Worm (Caenorhabditis elegans) whole organism, young adult: ENCODE measurements around the gene C38C3.3.

Experiments used
- B0019.2 ChIP-seq: fragments of 200-800 bp; sonication (Bioruptor generic); conservative IDR thresholded peaks from 2 replicates; pipeline ENCODE4 v1.3.6; 2022; ENCODE audit warnings: missing genetic modification reagents, missing genetic modification characterization, missing compliant biosample characterization
- C17E4.6 ChIP-seq: fragments of 200-800 bp; sonication (Bioruptor generic); IDR thresholded peaks from 2 replicates; pipeline ENCODE4 v1.3.6; 2022; ENCODE audit warnings: missing genetic modification reagents, missing genetic modification characterization, missing compliant biosample characterization
- D2030.7 ChIP-seq: fragments of 200-800 bp; sonication (Bioruptor generic); IDR thresholded peaks from 2 replicates; pipeline ENCODE4 v1.3.6; 2022; ENCODE audit warnings: missing genetic modification reagents, missing genetic modification characterization, missing compliant biosample characterization
- F10E7.11 ChIP-seq: sonication (generic microtip); optimal IDR thresholded peaks from 2 replicates; lab custom pipeline; 2017; ENCODE audit warnings: mild to moderate bottlenecking, missing genetic modification characterization, moderate library complexity, missing compliant biosample characterization
- F52B5.7 ChIP-seq: sonication (generic microtip); optimal IDR thresholded peaks from 2 replicates; lab custom pipeline; 2016; ENCODE audit warnings: mild to moderate bottlenecking, missing genetic modification characterization, missing compliant biosample characterization
- F57A8.1 ChIP-seq: fragments of 200-800 bp; sonication (Bioruptor generic); optimal IDR thresholded peaks from 2 replicates; lab custom pipeline; 2018; ENCODE audit warnings: mild to moderate bottlenecking, missing genetic modification characterization, moderate library complexity, missing compliant biosample characterization
- Y53F4B.3 ChIP-seq: fragments of 200-800 bp; sonication (Bioruptor generic); IDR thresholded peaks from 2 replicates; pipeline ENCODE4 v1.3.6; 2022; ENCODE audit warnings: missing genetic modification reagents, missing genetic modification characterization, missing compliant biosample characterization
- Y56A3A.18 ChIP-seq: fragments of 200-800 bp; sonication (Bioruptor generic); IDR thresholded peaks from 2 replicates; pipeline ENCODE4 v1.3.6; 2022; ENCODE audit warnings: missing genetic modification reagents, missing genetic modification characterization, missing compliant biosample characterization
- Y79H2A.3 ChIP-seq: fragments of 200-800 bp; sonication (Bioruptor generic); conservative IDR thresholded peaks from 2 replicates; pipeline ENCODE4 v1.3.6; 2022; ENCODE audit warnings: missing genetic modification reagents, missing genetic modification characterization, missing compliant biosample characterization
- ama-1 ChIP-seq, 3 experiments: fragments of 150-350 bp in 1 of 3; sonication (generic microtip) in 2 of 3; optimal IDR thresholded peaks; 2 replicates each; lab custom pipeline; 2014 to 2018; ENCODE audit warnings: missing biosample characterization in 2 of 3, missing genetic modification characterization in 2 of 3, missing genetic modification reagents in 2 of 3
- aptf-2 ChIP-seq: fragments of 200-800 bp; sonication (Bioruptor generic); conservative IDR thresholded peaks from 2 replicates; pipeline ENCODE4 v1.3.6; 2022; ENCODE audit warnings: missing genetic modification reagents, missing genetic modification characterization, missing compliant biosample characterization
- atf-7 ChIP-seq: sonication (generic microtip); optimal IDR thresholded peaks from 2 replicates; lab custom pipeline; 2017; ENCODE audit warnings: mild to moderate bottlenecking, missing genetic modification characterization, missing compliant biosample characterization
- attf-3 ChIP-seq: fragments of 200-800 bp; sonication (Bioruptor generic); conservative IDR thresholded peaks from 2 replicates; pipeline ENCODE4 v1.3.6; 2022; ENCODE audit warnings: missing genetic modification reagents, missing genetic modification characterization, missing compliant biosample characterization
- cebp-1 ChIP-seq, 2 experiments: fragments of 200-800 bp in 1 of 2; sonication (Bioruptor generic) in 1 of 2; sonication (generic microtip) in 1 of 2; IDR thresholded peaks in 1 of 2; optimal IDR thresholded peaks in 1 of 2; 2 replicates each; pipeline versions ENCODE4 v1.3.6 to Lab custom; 2017 to 2022; ENCODE audit warnings: missing compliant biosample characterization in 2 of 2, missing genetic modification characterization in 2 of 2, mild to moderate bottlenecking in 1 of 2, missing genetic modification reagents in 1 of 2, moderate library complexity in 1 of 2
- cebp-2 ChIP-seq: fragments of 200-800 bp; sonication (Bioruptor generic); IDR thresholded peaks from 2 replicates; pipeline ENCODE4 v1.3.6; 2022; ENCODE audit warnings: missing genetic modification characterization, missing compliant biosample characterization
- ceh-27 ChIP-seq: fragments of 200-800 bp; sonication (Bioruptor generic); optimal IDR thresholded peaks from 2 replicates; lab custom pipeline; 2018; ENCODE audit warnings: mild to moderate bottlenecking, missing genetic modification characterization, moderate library complexity, missing compliant biosample characterization
- ets-4 ChIP-seq: fragments of 200-800 bp; sonication (Bioruptor generic); optimal IDR thresholded peaks from 2 replicates; lab custom pipeline; 2018; ENCODE audit warnings: mild to moderate bottlenecking, missing genetic modification characterization, missing compliant biosample characterization
- hlh-12 ChIP-seq: sonication (generic microtip); optimal IDR thresholded peaks from 2 replicates; lab custom pipeline; 2016; ENCODE audit warnings: missing genetic modification characterization, missing compliant biosample characterization
- hsf-1 ChIP-seq: fragments of 200-800 bp; sonication (Bioruptor generic); IDR thresholded peaks from 2 replicates; pipeline ENCODE4 v1.3.6; 2022; ENCODE audit warnings: missing genetic modification reagents, missing genetic modification characterization, missing compliant biosample characterization
- lag-1 ChIP-seq: fragments of 200-800 bp; sonication (Bioruptor generic); IDR thresholded peaks from 2 replicates; pipeline ENCODE4 v1.3.6; 2022; ENCODE audit warnings: missing genetic modification reagents, missing genetic modification characterization, missing compliant biosample characterization
- let-526 ChIP-seq: fragments of 200-800 bp; sonication (Bioruptor generic); IDR thresholded peaks from 2 replicates; pipeline ENCODE4 v1.3.6; 2022; ENCODE audit warnings: missing genetic modification reagents, missing genetic modification characterization, missing compliant biosample characterization
- lin-40 ChIP-seq: sonication (generic microtip); optimal IDR thresholded peaks from 2 replicates; lab custom pipeline; 2016; ENCODE audit warnings: missing genetic modification characterization, mild to moderate bottlenecking, missing compliant biosample characterization, missing genotype, missing genetic modification reagents
- lir-1 ChIP-seq: fragments of 200-800 bp; sonication (Bioruptor generic); conservative IDR thresholded peaks from 2 replicates; pipeline ENCODE4 v1.3.6; 2022; ENCODE audit warnings: missing genetic modification reagents, missing genetic modification characterization, missing compliant biosample characterization
- lsl-1 ChIP-seq: fragments of 200-800 bp; sonication (Bioruptor generic); optimal IDR thresholded peaks from 2 replicates; lab custom pipeline; 2018; ENCODE audit warnings: mild to moderate bottlenecking, missing genetic modification characterization, moderate library complexity, missing compliant biosample characterization
- madf-10 ChIP-seq: sonication (generic microtip); optimal IDR thresholded peaks from 2 replicates; lab custom pipeline; 2016; ENCODE audit warnings: mild to moderate bottlenecking, missing genetic modification characterization, missing compliant biosample characterization
- nhr-27 ChIP-seq: fragments of 200-800 bp; sonication (Bioruptor generic); optimal IDR thresholded peaks from 2 replicates; lab custom pipeline; 2018; ENCODE audit warnings: mild to moderate bottlenecking, missing genetic modification characterization, moderate library complexity, missing compliant biosample characterization
- rcor-1 ChIP-seq: fragments of 200-800 bp; sonication (Bioruptor generic); IDR thresholded peaks from 2 replicates; pipeline ENCODE4 v1.3.6; 2022; ENCODE audit warnings: missing genetic modification reagents, missing genetic modification characterization, missing compliant biosample characterization
- rec-8 ChIP-seq, 2 experiments: sonication (generic microtip); optimal IDR thresholded peaks; 2 replicates each; lab custom pipeline; 2016; ENCODE audit warnings: mild to moderate bottlenecking in 2 of 2, missing genetic modification characterization in 2 of 2, missing genetic modification reagents in 2 of 2, missing genotype in 2 of 2, missing biosample characterization in 1 of 2, missing compliant biosample characterization in 1 of 2, moderate library complexity in 1 of 2
- snpc-3.4 ChIP-seq: sonication (generic microtip); optimal IDR thresholded peaks from 2 replicates; lab custom pipeline; 2017; ENCODE audit warnings: missing genetic modification characterization, mild to moderate bottlenecking, missing compliant biosample characterization, antibody characterized with exemption, moderate library complexity, missing genotype, missing genetic modification reagents
- unc-130 ChIP-seq: sonication (generic microtip); optimal IDR thresholded peaks from 2 replicates; lab custom pipeline; 2016; ENCODE audit warnings: missing genetic modification reagents, missing genetic modification characterization, missing compliant biosample characterization
- zim-3 ChIP-seq: sonication (generic microtip); optimal IDR thresholded peaks from 2 replicates; lab custom pipeline; 2017; ENCODE audit warnings: mild to moderate bottlenecking, missing genetic modification characterization, moderate library complexity, missing compliant biosample characterization
- ztf-18 ChIP-seq: sonication (generic microtip); optimal IDR thresholded peaks from 2 replicates; lab custom pipeline; 2016; ENCODE audit warnings: missing genotype, mild to moderate bottlenecking, missing genetic modification characterization, missing compliant biosample characterization
- ztf-22 ChIP-seq: fragments of 200-800 bp; sonication (Bioruptor generic); optimal IDR thresholded peaks from 2 replicates; lab custom pipeline; 2018; ENCODE audit warnings: mild to moderate bottlenecking, missing genetic modification characterization, moderate library complexity, missing compliant biosample characterization
- ztf-25 ChIP-seq: fragments of 200-800 bp; sonication (Bioruptor generic); IDR thresholded peaks from 2 replicates; pipeline ENCODE4 v1.3.6; 2022; ENCODE audit warnings: missing genetic modification reagents, missing genetic modification characterization, missing compliant biosample characterization

C38C3.3 gene

DNA sequence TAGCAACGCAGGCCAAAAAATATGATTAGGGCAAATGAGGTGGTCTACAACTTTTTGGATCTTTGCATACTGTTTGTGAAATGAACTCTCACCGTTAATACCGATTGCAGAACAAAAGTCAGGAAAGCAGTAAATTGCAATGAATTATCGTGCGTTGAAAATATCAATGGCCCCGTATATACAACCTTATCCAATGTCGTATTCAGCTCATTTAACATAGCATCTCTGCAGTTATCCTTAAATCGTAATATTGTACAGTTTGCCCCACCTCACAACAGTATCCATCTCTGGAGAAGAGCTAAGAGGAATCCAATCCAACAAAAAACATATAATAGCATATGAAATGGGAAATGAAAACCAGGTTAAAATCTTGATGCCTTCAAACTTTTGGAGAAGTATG is 37.0 kb downstream of the C38C3.3 start:
- TF ChIP-seq madf-10 (tag; lab: Kevin White, UChicago) (no peak), ets-4 (GFP tag; lab: Kevin White, UChicago) (no peak), Y53F4B.3 (no peak), F10E7.11 (no peak), lin-40 (tag; lab: Kevin White, UChicago) (no peak), C17E4.6 (no peak)
- TF ChIP-seq, all 124 proteins: peak for 0

DNA sequence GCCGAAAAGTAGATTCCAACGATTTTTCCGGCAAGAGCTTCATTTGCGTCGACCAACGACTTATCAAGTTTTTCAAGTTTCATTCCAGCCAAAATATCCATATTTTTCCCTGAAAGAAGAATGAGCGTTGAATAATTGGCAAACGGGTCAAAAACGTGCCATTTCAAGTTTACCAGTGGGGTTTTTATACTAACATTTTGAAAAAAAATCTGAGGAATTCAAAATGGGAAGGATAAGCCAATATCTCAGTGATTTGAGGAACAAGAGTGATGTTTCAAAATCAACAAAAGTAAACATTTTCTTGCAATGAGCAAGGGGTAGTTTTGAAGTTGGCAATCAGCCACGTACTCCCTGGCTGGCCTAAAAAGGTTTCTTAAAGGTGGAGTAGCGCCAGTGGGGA is 38.9 kb downstream of the C38C3.3 start, which contains the start of gene trx-5:
Gene trx-5 (minus strand): TSS at position 101 of the 400 bp plus-strand sequence.
- TF ChIP-seq B0019.2: no peak
- TF ChIP-seq zim-3 (tag; lab: Kevin White, UChicago): no peak
- no peak for TF ChIP-seq attf-3 (GFP tag; lab: Robert Waterston, UW)
- no peak for TF ChIP-seq nhr-27
- TF ChIP-seq snpc-3.4 (tag; lab: Kevin White, UChicago): no peak
- no peak for TF ChIP-seq ztf-18 (tag; lab: Kevin White, UChicago)
- TF ChIP-seq rec-8 (tag; optimal IDR thresholded peaks at IDR 0.05; lab: Kevin White, UChicago): no peak
- no peak for TF ChIP-seq hlh-12 (tag; lab: Kevin White, UChicago)
- no peak for TF ChIP-seq cebp-1 (GFP tag; IDR thresholded peaks at IDR 0.05; lab: Robert Waterston, UW)
- TF ChIP-seq cebp-1 (tag; optimal IDR thresholded peaks at IDR 0.05; lab: Kevin White, UChicago): no peak
- TF ChIP-seq lsl-1 (GFP tag; lab: Kevin White, UChicago): no peak

DNA sequence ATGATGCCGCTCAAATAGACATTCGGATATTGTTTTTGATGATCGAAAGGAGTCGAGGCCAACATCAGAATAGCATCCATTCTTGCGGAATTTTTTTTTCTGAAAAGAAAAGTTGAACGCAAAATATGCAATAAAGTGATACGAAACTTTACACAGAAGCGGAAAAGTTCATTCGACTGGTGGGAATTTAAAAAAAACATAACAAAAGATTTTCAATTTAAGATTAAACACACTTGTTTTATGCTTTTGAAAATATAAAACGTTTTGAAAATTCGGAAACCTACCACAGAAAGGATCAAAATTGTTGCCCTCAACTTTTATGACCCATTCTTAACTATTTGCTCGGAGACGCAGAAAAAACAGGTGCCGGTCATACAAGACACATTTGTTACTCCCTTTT is 41.5 kb downstream of the C38C3.3 start, which contains the start of gene K02H11.9:
Gene K02H11.9 (minus strand): TSS at position 101 of the 400 bp plus-strand sequence.
- TF ChIP-seq atf-7 (tag; lab: Kevin White, UChicago) (no peak), Y79H2A.3 (GFP tag; lab: Robert Waterston, UW) (no peak), hsf-1 (GFP tag; lab: Robert Waterston, UW) (no peak), lir-1 (GFP tag; lab: Robert Waterston, UW) (no peak), ama-1 (optimal IDR thresholded peaks at IDR 0.05; lab: Kevin White, UChicago) (no peak), ama-1 (GFP tag; optimal IDR thresholded peaks at IDR 0.05; lab: Kevin White, UChicago) (no peak), ceh-27 (GFP tag; lab: Kevin White, UChicago) (no peak), ztf-25 (GFP tag; lab: Robert Waterston, UW) (no peak), lag-1 (GFP tag; lab: Robert Waterston, UW) (no peak), F52B5.7 (tag; lab: Kevin White, UChicago) (no peak), unc-130 (no peak), cebp-2 (no peak), zim-3 (tag; lab: Kevin White, UChicago) (no peak), snpc-3.4 (tag; lab: Kevin White, UChicago) (no peak)

DNA sequence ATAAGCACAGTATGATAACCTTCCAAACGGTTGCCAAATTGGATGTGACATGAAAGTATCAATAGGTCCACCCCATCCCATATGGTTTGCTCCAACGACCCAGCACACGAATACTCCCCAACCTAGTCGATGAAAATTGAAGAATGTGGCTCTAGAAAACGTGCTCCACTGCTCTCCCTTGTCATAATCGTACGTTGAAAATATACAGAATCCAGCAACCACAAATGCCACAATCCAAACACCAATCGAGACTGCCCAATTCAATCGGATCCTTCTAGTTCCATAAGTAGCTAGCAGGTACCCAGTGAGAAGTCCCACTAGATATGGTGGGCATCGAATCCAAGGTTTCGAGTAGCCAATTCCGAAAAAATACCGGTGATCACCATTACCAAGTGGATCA is 43.4 kb downstream of the C38C3.3 start:
- no peak for TF ChIP-seq ztf-22 (GFP tag; lab: Kevin White, UChicago)
- TF ChIP-seq let-526 (GFP tag; lab: Robert Waterston, UW): no peak
- TF ChIP-seq Y56A3A.18 (GFP tag; lab: Robert Waterston, UW): no peak
- no peak for TF ChIP-seq rcor-1
- TF ChIP-seq F57A8.1 (GFP tag; lab: Kevin White, UChicago): no peak
- no peak for TF ChIP-seq aptf-2
- no peak for TF ChIP-seq Y79H2A.3 (GFP tag; lab: Robert Waterston, UW)
- no peak for TF ChIP-seq D2030.7
